Worm (Caenorhabditis elegans) whole organism, early embryonic: ENCODE measurements around the gene tomm-20.

Experiments
- aly-1 ChIP-seq: sonication (generic microtip); optimal IDR thresholded peaks from 2 replicates; lab custom pipeline; 2016; ENCODE audit warnings: missing genetic modification characterization, missing compliant biosample characterization
- ama-1 ChIP-seq: fragments of 150-350 bp; optimal IDR thresholded peaks from 2 replicates; lab custom pipeline; 2014
- ceh-13 ChIP-seq: fragments of 200-800 bp; sonication (Bioruptor generic); optimal IDR thresholded peaks from 2 replicates; lab custom pipeline; 2018; ENCODE audit warnings: mild to moderate bottlenecking, missing genetic modification characterization, missing compliant biosample characterization
- ceh-36 ChIP-seq: sonication (generic microtip); optimal IDR thresholded peaks from 2 replicates; lab custom pipeline; 2016; ENCODE audit warnings: missing genetic modification characterization, inconsistent platforms, missing compliant biosample characterization
- hmbx-1 ChIP-seq: sonication (generic microtip); optimal IDR thresholded peaks from 2 replicates; lab custom pipeline; 2016; ENCODE audit warnings: mild to moderate bottlenecking, missing genetic modification characterization, missing compliant biosample characterization
- hmg-4 ChIP-seq: fragments of 200-800 bp; sonication (Bioruptor generic); optimal IDR thresholded peaks from 2 replicates; lab custom pipeline; 2018; ENCODE audit warnings: mild to moderate bottlenecking, missing genetic modification characterization, missing compliant biosample characterization
- hnd-1 ChIP-seq: sonication (generic microtip); optimal IDR thresholded peaks from 2 replicates; lab custom pipeline; 2016; ENCODE audit warnings: missing genetic modification characterization, missing compliant biosample characterization
- sea-1 ChIP-seq: fragments of 200-800 bp; sonication (Bioruptor generic); conservative IDR thresholded peaks from 2 replicates; pipeline ENCODE4 v1.3.6; 2022; ENCODE audit warnings: missing genetic modification characterization, missing compliant biosample characterization
- tbx-11 ChIP-seq: fragments of 200-800 bp; sonication (Bioruptor generic); IDR thresholded peaks from 2 replicates; pipeline ENCODE4 v1.3.6; 2022; ENCODE audit warnings: missing genetic modification characterization, missing compliant biosample characterization

DNA sequence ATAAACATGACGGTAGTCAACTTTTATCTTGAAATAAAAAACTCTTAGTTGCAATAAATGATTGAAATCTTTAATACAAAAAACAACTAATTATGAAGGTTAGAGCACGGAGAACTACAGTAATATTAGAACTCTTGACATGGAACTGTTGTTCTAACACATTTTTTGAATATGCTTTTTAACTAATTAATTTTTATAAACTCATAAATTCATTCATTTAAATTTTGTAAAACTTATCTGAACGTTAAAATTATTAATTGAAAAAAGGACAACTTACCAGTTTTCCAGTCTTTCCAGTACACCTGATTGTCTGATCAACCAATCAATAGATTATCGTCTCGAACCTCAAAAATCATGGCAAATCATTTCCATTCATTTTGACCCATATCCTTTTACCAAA lies 9.2 kb upstream of the tomm-20 start, which contains the start of gene sqt-3:
- no peak for TF ChIP-seq hnd-1 (tag; lab: Kevin White, UChicago)
- no peak for TF ChIP-seq ama-1
- no peak for TF ChIP-seq hmg-4 (GFP tag; lab: Kevin White, UChicago)
- no peak for TF ChIP-seq ceh-36 (tag; lab: Kevin White, UChicago)
- no peak for TF ChIP-seq ceh-13
- no peak for TF ChIP-seq aly-1 (tag; lab: Kevin White, UChicago)
- TF ChIP-seq tbx-11 (GFP tag; lab: Robert Waterston, UW) = no peak
- TF ChIP-seq sea-1 (GFP tag; lab: Robert Waterston, UW) = no peak
- no peak for TF ChIP-seq hmbx-1
